Worm (Caenorhabditis elegans) whole organism, L4 larva: Measurements from ENCODE around the gene lido-4.

Experiments
- attf-4 ChIP-seq: sonication (generic microtip); optimal IDR thresholded peaks from 3 replicates; lab custom pipeline; 2017; ENCODE audit warnings: missing biosample characterization, missing genetic modification characterization
- nhr-11 ChIP-seq: fragments of 150-350 bp; optimal IDR thresholded peaks from 2 replicates; lab custom pipeline; 2014; ENCODE audit warnings: missing biosample characterization, missing genetic modification characterization
- unc-130 ChIP-seq: sonication (generic microtip); optimal IDR thresholded peaks from 2 replicates; lab custom pipeline; 2016; ENCODE audit warnings: missing genetic modification reagents, missing genetic modification characterization, missing compliant biosample characterization

lido-4 gene

DNA sequence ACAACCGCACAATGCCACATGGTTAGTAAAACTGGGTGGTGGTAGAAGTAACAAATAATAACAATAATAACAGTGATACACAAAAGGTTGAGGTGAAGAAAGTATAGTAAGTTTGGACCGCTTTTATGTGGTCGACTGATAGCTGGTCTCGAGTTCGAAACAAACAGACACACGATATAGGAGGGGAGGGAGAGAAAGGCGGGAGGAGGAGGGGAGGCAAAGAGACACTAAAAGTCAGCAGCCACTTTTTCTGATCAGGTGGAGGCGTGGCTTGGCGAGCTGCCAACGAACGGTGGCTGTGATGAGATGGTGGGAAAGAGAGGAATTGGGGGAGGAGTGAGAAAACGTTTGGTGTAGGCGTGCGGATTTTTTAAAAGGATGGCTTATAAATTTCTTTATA lies 49.2 kb downstream of the lido-4 start (continued):
- TF ChIP-seq nhr-11 (tag; lab: Kevin White, UChicago) (peak; percentile 7), unc-130 (no peak), attf-4 (tag; lab: Kevin White, UChicago) (no peak)
